Fruit fly (Drosophila melanogaster): ENCODE results near the gene CG13625.
A peak's percentile ranks its signal among the peaks of the same experiment; 100 is the strongest.

The CG13625 gene

DNA sequence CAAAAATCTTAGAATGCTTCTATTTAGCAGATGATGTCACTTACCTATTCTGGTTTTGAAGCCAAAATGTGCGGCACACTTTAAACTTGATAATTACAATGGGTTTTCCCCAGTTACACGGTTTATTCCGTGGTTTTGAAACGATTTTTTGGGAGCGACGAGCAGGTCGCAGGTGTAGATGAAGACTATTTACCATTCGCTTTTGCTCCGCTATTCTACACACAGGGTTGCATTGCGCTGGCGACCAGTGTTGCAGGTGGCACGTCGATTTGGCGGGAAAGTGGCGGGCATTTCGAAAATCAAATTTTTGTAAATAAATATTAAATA, 2.3 kb downstream of the CG13625 start, which contains the start of gene REPTOR (continued):
- TF ChIP-seq hkb (optimal IDR thresholded peaks at IDR 0.05), result no peak
- no peak for TF ChIP-seq hkb (GFP tag; IDR thresholded peaks at IDR 0.05)
- no peak for TF ChIP-seq CG4282 (GFP tag; optimal IDR thresholded peaks at IDR 0.05)
- no peak for TF ChIP-seq Ravus (GFP tag; IDR thresholded peaks at IDR 0.05)
- TF ChIP-seq emc (GFP tag; optimal IDR thresholded peaks at IDR 0.05), result no peak
- peak; percentile 66 for TF ChIP-seq YL-1 (GFP tag; optimal IDR thresholded peaks at IDR 0.05)
- no peak for TF ChIP-seq CG16779 (GFP tag; IDR thresholded peaks at IDR 0.05)
- no peak for TF ChIP-seq jigr1 (GFP tag; IDR thresholded peaks at IDR 0.05)
- no peak for TF ChIP-seq Hr51 (GFP tag; optimal IDR thresholded peaks at IDR 0.05)
- no peak for TF ChIP-seq ewg (GFP tag; optimal IDR thresholded peaks at IDR 0.05)
- no peak for TF ChIP-seq knrl (GFP tag; IDR thresholded peaks at IDR 0.05; ENCODE audit: partially characterized antibody)
- no peak for TF ChIP-seq CG9727 (GFP tag; optimal IDR thresholded peaks at IDR 0.05)
- TF ChIP-seq CG7928 (GFP tag; optimal IDR thresholded peaks at IDR 0.05), result peak; percentile 72
- no peak for TF ChIP-seq pum (GFP tag; optimal IDR thresholded peaks at IDR 0.05)
- no peak for TF ChIP-seq odd (GFP tag; optimal IDR thresholded peaks at IDR 0.05)
- no peak for TF ChIP-seq fu2 (GFP tag; optimal IDR thresholded peaks at IDR 0.05)
- TF ChIP-seq zen2 (GFP tag; IDR thresholded peaks at IDR 0.05; ENCODE audit: partially characterized antibody), result no peak
- TF ChIP-seq CG13296 (GFP tag; optimal IDR thresholded peaks at IDR 0.05), result peak; percentile 63
- TF ChIP-seq nmo (GFP tag; optimal IDR thresholded peaks at IDR 0.05), result peak; percentile 10
- TF ChIP-seq pan (optimal IDR thresholded peaks at IDR 0.05), result no peak
- TF ChIP-seq pan (GFP tag; optimal IDR thresholded peaks at IDR 0.05 in 1 of 2, IDR thresholded peaks at IDR 0.05 in 1 of 2), result no peak
- no peak for TF ChIP-seq Hr78 (GFP tag; optimal IDR thresholded peaks at IDR 0.05)
- TF ChIP-seq CG30431 (GFP tag; optimal IDR thresholded peaks at IDR 0.05), result no peak
- TF ChIP-seq CG17912 (GFP tag; optimal IDR thresholded peaks at IDR 0.05), result no peak
- TF ChIP-seq CG3281 (GFP tag; optimal IDR thresholded peaks at IDR 0.05), result peak; percentile 45
- TF ChIP-seq CG14014 (GFP tag; IDR thresholded peaks at IDR 0.05), result no peak
- no peak for TF ChIP-seq ems (GFP tag; optimal IDR thresholded peaks at IDR 0.05)
- no peak for TF ChIP-seq CG2199 (GFP tag; IDR thresholded peaks at IDR 0.05)
- no peak for TF ChIP-seq Optix (GFP tag; IDR thresholded peaks at IDR 0.05)
- peak; percentile 6 to 12 for TF ChIP-seq dpn (GFP tag; optimal IDR thresholded peaks at IDR 0.05)
- peak; percentile 15 for TF ChIP-seq gcm (GFP tag; optimal IDR thresholded peaks at IDR 0.05)
- TF ChIP-seq z (GFP tag; IDR thresholded peaks at IDR 0.05), result no peak
- TF ChIP-seq CG4707 (GFP tag; optimal IDR thresholded peaks at IDR 0.05), result no peak
- no peak for TF ChIP-seq pita (GFP tag; optimal IDR thresholded peaks at IDR 0.05)
- no peak for TF ChIP-seq CG1024 (GFP tag; IDR thresholded peaks at IDR 0.05)
- no peak for TF ChIP-seq CG8359 (GFP tag; optimal IDR thresholded peaks at IDR 0.05; ENCODE audit: borderline replicate concordance)
- peak; percentile 35 for TF ChIP-seq CG10209 (GFP tag; optimal IDR thresholded peaks at IDR 0.05)
- TF ChIP-seq pfk (GFP tag; optimal IDR thresholded peaks at IDR 0.05), result peak; percentile 38
- TF ChIP-seq mam (GFP tag; optimal IDR thresholded peaks at IDR 0.05), result no peak
- TF ChIP-seq CG32767 (GFP tag; IDR thresholded peaks at IDR 0.05), result no peak
- TF ChIP-seq pho (GFP tag; optimal IDR thresholded peaks at IDR 0.05), result no peak
- peak; percentile 75 for TF ChIP-seq CG10543 (GFP tag; optimal IDR thresholded peaks at IDR 0.05)
- peak; percentile 40 for TF ChIP-seq CG1529 (GFP tag; optimal IDR thresholded peaks at IDR 0.05)
- TF ChIP-seq CG11456 (GFP tag; IDR thresholded peaks at IDR 0.05), result no peak
- no peak for TF ChIP-seq Ada2b (GFP tag; IDR thresholded peaks at IDR 0.05)
- TF ChIP-seq CG12769 (tag; optimal IDR thresholded peaks at IDR 0.05), result no peak
- no peak for TF ChIP-seq CG14860 (GFP tag; IDR thresholded peaks at IDR 0.05; ENCODE audit: partially characterized antibody)
- no peak for TF ChIP-seq Lpt (GFP tag; optimal IDR thresholded peaks at IDR 0.05)
- no peak for TF ChIP-seq GATAe (GFP tag; conservative IDR thresholded peaks at IDR 0.05)
- no peak for TF ChIP-seq CG14441 (GFP tag; IDR thresholded peaks at IDR 0.05)
- no peak for TF ChIP-seq gsb-n (tag; optimal IDR thresholded peaks at IDR 0.05)
- peak; percentile 63 for TF ChIP-seq CG17186 (GFP tag; optimal IDR thresholded peaks at IDR 0.05)

Data from whole organism, embryonic.